Worm (Caenorhabditis elegans): ENCODE results near the gene F09E10.7.

DNA sequence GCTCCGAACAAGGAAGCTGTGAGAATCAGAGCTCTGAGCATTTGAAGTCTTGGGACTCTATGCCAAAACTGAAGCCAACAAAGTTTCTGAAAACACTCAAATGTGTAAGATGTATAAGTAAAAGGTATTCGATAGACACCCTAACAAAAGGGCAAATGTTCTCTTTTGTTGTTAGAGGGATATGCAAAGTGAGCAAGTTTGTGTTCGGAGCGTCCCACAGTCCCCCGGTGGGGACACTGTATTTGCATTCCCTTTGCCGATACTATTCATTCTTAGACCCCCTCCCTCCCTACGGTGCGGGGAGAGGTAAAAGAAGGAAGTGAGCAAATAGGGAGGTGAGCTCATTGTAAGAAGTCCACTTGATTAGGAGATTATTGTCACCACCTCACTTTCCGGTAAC lies 4.1 kb downstream of the F09E10.7 start, which contains the start of gene F09E10.6:
- TF ChIP-seq pha-4 (tag; optimal IDR thresholded peaks at IDR 0.05) (no peak), lin-13 (tag; optimal IDR thresholded peaks at IDR 0.05) (no peak), elt-3 (tag; optimal IDR thresholded peaks at IDR 0.05) (no peak)
